Fruit fly (Drosophila melanogaster): ENCODE results near the gene Polr2J.

Gene Polr2J

dm6 chr2L:17429788-17430587 is 19.8 kb upstream of the Polr2J start (continued):
- peak; percentile 98 for TF ChIP-seq PHDP (tag; optimal IDR thresholded peaks at IDR 0.05)
- TF ChIP-seq gce (GFP tag; IDR thresholded peaks at IDR 0.05) = peak; percentile 81; the same call in 2 of the 3 replicates
- peak; percentile 99 for TF ChIP-seq Sox100B (GFP tag; optimal IDR thresholded peaks at IDR 0.05)
- no peak for TF ChIP-seq yki (optimal IDR thresholded peaks at IDR 0.05)
- peak; percentile 75 for TF ChIP-seq CG4360 (GFP tag; IDR thresholded peaks at IDR 0.05)
- peak; percentile 36 for TF ChIP-seq en (GFP tag; optimal IDR thresholded peaks at IDR 0.05)
- TF ChIP-seq Optix (GFP tag; IDR thresholded peaks at IDR 0.05) = no peak
- no peak for TF ChIP-seq CG1647 (GFP tag; optimal IDR thresholded peaks at IDR 0.05)
- TF ChIP-seq knrl (GFP tag; IDR thresholded peaks at IDR 0.05; ENCODE audit: partially characterized antibody) = no peak
- TF ChIP-seq pzg (GFP tag; optimal IDR thresholded peaks at IDR 0.05) = no peak
- TF ChIP-seq run (tag; optimal IDR thresholded peaks at IDR 0.05) = peak; percentile 75
- TF ChIP-seq Sox102F (GFP tag; optimal IDR thresholded peaks at IDR 0.05) = peak; percentile 99
- TF ChIP-seq Rx (GFP tag; IDR thresholded peaks at IDR 0.05) = peak; percentile 72
- peak; percentile 69 for TF ChIP-seq CG7928 (GFP tag; optimal IDR thresholded peaks at IDR 0.05)
- TF ChIP-seq nerfin-1 (tag; optimal IDR thresholded peaks at IDR 0.05) = peak; percentile 97
- peak; percentile 92 for TF ChIP-seq CoRest (tag; optimal IDR thresholded peaks at IDR 0.05)
- peak; percentile 65 for TF ChIP-seq CG13123 (GFP tag; optimal IDR thresholded peaks at IDR 0.05)
- TF ChIP-seq H15 (GFP tag; IDR thresholded peaks at IDR 0.05) = peak; percentile 90
- peak; percentile 83 for TF ChIP-seq kni (GFP tag; optimal IDR thresholded peaks at IDR 0.05)
- TF ChIP-seq cg (GFP tag; optimal IDR thresholded peaks at IDR 0.05) = no peak
- TF ChIP-seq z (GFP tag; IDR thresholded peaks at IDR 0.05) = 0 out of 3 replicates have a peak, but pooled peaks have one; percentile 36
- TF ChIP-seq seq (GFP tag; IDR thresholded peaks at IDR 0.05) = peak; percentile 90
- no peak for TF ChIP-seq Scr (GFP tag; IDR thresholded peaks at IDR 0.05; ENCODE audit: partially characterized antibody)
- TF ChIP-seq Rfx (GFP tag; IDR thresholded peaks at IDR 0.05) = peak; percentile 58; the same call in 1 of the 2 replicates
- no peak for TF ChIP-seq wek (GFP tag; optimal IDR thresholded peaks at IDR 0.05)
- TF ChIP-seq CG2678 (tag; optimal IDR thresholded peaks at IDR 0.05) = peak; percentile 99
- peak; percentile 90 for TF ChIP-seq CG4328 (GFP tag; optimal IDR thresholded peaks at IDR 0.05)
- peak; percentile 72 for TF ChIP-seq CTCF (GFP tag; optimal IDR thresholded peaks at IDR 0.05)
- peak; percentile 91 for TF ChIP-seq CG3726 (GFP tag; IDR thresholded peaks at IDR 0.05)
- TF ChIP-seq klu (GFP tag; IDR thresholded peaks at IDR 0.05) = peak; percentile 55
- TF ChIP-seq Sry-β (GFP tag; optimal IDR thresholded peaks at IDR 0.05) = peak; percentile 65
- TF ChIP-seq zen2 (GFP tag; IDR thresholded peaks at IDR 0.05; ENCODE audit: partially characterized antibody) = no peak
- TF ChIP-seq Mrtf (GFP tag; IDR thresholded peaks at IDR 0.05) = peak; percentile 90; the same call in 2 of the 3 replicates
- TF ChIP-seq CG10431 (GFP tag; optimal IDR thresholded peaks at IDR 0.05) = peak; percentile 66
- peak; percentile 91 for TF ChIP-seq Nf-YC (tag; optimal IDR thresholded peaks at IDR 0.05)
- TF ChIP-seq chm (GFP tag; IDR thresholded peaks at IDR 0.05) = no peak; the same call in 1 of the 2 replicates
- no peak for TF ChIP-seq CG11456 (GFP tag; IDR thresholded peaks at IDR 0.05)
- TF ChIP-seq CG5245 (GFP tag; optimal IDR thresholded peaks at IDR 0.05) = peak; percentile 44
- TF ChIP-seq dati (GFP tag; IDR thresholded peaks at IDR 0.05) = peak; percentile 58; the same call in 1 of the 2 replicates
- peak; percentile 95 for TF ChIP-seq sens (GFP tag)
- no peak for TF ChIP-seq gfzf (GFP tag; optimal IDR thresholded peaks at IDR 0.05)
- TF ChIP-seq Blimp-1 (GFP tag; optimal IDR thresholded peaks at IDR 0.05) = peak; percentile 97
- TF ChIP-seq MBD-R2 (GFP tag; IDR thresholded peaks at IDR 0.05) = peak; percentile 39; the same call in 1 of the 2 replicates
- TF ChIP-seq C15 (GFP tag; IDR thresholded peaks at IDR 0.05) = peak; percentile 72; the same call in 1 of the 3 replicates
- no peak; the same call in 2 of the 3 replicates for TF ChIP-seq sr (GFP tag; IDR thresholded peaks at IDR 0.05)
- TF ChIP-seq CG32767 (GFP tag; IDR thresholded peaks at IDR 0.05) = peak; percentile 86
- TF ChIP-seq CG9932 (GFP tag; IDR thresholded peaks at IDR 0.05) = peak; percentile 75
- peak; percentile 93 for TF ChIP-seq nom (GFP tag; optimal IDR thresholded peaks at IDR 0.05)
- TF ChIP-seq CG17568 (GFP tag; optimal IDR thresholded peaks at IDR 0.05) = peak; percentile 85
- peak; percentile 88 for TF ChIP-seq Fer2 (tag; optimal IDR thresholded peaks at IDR 0.05)
